Worm (Caenorhabditis elegans) whole organism, late embryonic: ENCODE measurements around the gene ZK121.2.

Experiments used
- F13H6.1 ChIP-seq: sonication (generic microtip); optimal IDR thresholded peaks from 2 replicates; lab custom pipeline; 2016; ENCODE audit warnings: missing genetic modification characterization, missing compliant biosample characterization
- K09A11.1 ChIP-seq: sonication (generic microtip); optimal IDR thresholded peaks from 2 replicates; lab custom pipeline; 2017; ENCODE audit warnings: antibody characterized with exemption, mild to moderate bottlenecking, missing genetic modification characterization, missing compliant biosample characterization; ENCODE audit not compliant: insufficient read depth
- ceh-18 ChIP-seq: sonication (generic microtip); optimal IDR thresholded peaks from 2 replicates; lab custom pipeline; 2016; ENCODE audit warnings: missing genetic modification characterization, missing compliant biosample characterization
- ceh-19 ChIP-seq: fragments of 200-800 bp; sonication (Bioruptor generic); optimal IDR thresholded peaks from 2 replicates; lab custom pipeline; 2018; ENCODE audit warnings: mild to moderate bottlenecking, missing genetic modification characterization, missing compliant biosample characterization
- ceh-2 ChIP-seq: sonication (generic microtip); optimal IDR thresholded peaks from 2 replicates; lab custom pipeline; 2016; ENCODE audit warnings: missing genotype, missing genetic modification characterization, missing compliant biosample characterization
- ceh-30 ChIP-seq: fragments of 150-350 bp; optimal IDR thresholded peaks from 2 replicates; lab custom pipeline; 2014; ENCODE audit warnings: missing biosample characterization, missing genetic modification characterization
- ceh-31 ChIP-seq: sonication (generic microtip); optimal IDR thresholded peaks from 2 replicates; lab custom pipeline; 2016; ENCODE audit warnings: missing genetic modification characterization, missing compliant biosample characterization
- ceh-34 ChIP-seq: sonication (generic microtip); optimal IDR thresholded peaks from 2 replicates; lab custom pipeline; 2016; ENCODE audit warnings: mild to moderate bottlenecking, missing genetic modification characterization, missing compliant biosample characterization
- ceh-48 ChIP-seq: sonication (generic microtip); optimal IDR thresholded peaks from 2 replicates; lab custom pipeline; 2016; ENCODE audit warnings: missing genetic modification characterization, inconsistent platforms, missing compliant biosample characterization
- ceh-9 ChIP-seq: sonication (generic microtip); optimal IDR thresholded peaks from 2 replicates; lab custom pipeline; 2016; ENCODE audit warnings: mild to moderate bottlenecking, missing genetic modification characterization, inconsistent platforms, missing compliant biosample characterization
- che-1 ChIP-seq: sonication (generic microtip); optimal IDR thresholded peaks from 2 replicates; lab custom pipeline; 2016; ENCODE audit warnings: mild to moderate bottlenecking, missing genetic modification characterization, missing compliant biosample characterization
- dmd-4 ChIP-seq: sonication (generic microtip); optimal IDR thresholded peaks from 2 replicates; lab custom pipeline; 2016; ENCODE audit warnings: borderline replicate concordance, missing genetic modification characterization, missing compliant biosample characterization
- elt-2 ChIP-seq: sonication (generic microtip); optimal IDR thresholded peaks from 2 replicates; lab custom pipeline; 2016; ENCODE audit warnings: missing genetic modification reagents, missing genetic modification characterization, missing compliant biosample characterization
- elt-4 ChIP-seq: sonication (generic microtip); optimal IDR thresholded peaks from 2 replicates; lab custom pipeline; 2016; ENCODE audit warnings: missing genetic modification characterization, missing compliant biosample characterization
- fax-1 ChIP-seq: sonication (generic microtip); optimal IDR thresholded peaks from 2 replicates; lab custom pipeline; 2016; ENCODE audit warnings: missing genotype, missing genetic modification characterization, missing compliant biosample characterization
- fkh-6 ChIP-seq: sonication (generic microtip); optimal IDR thresholded peaks from 2 replicates; lab custom pipeline; 2016; ENCODE audit warnings: missing genetic modification characterization, missing compliant biosample characterization
- hlh-13 ChIP-seq: fragments of 200-800 bp; sonication (Bioruptor generic); optimal IDR thresholded peaks from 2 replicates; lab custom pipeline; 2018; ENCODE audit warnings: mild to moderate bottlenecking, missing genetic modification characterization, missing compliant biosample characterization
- hlh-15 ChIP-seq: sonication (generic microtip); optimal IDR thresholded peaks from 2 replicates; lab custom pipeline; 2016; ENCODE audit warnings: missing genetic modification characterization, missing compliant biosample characterization
- hlh-6 ChIP-seq: sonication (generic microtip); optimal IDR thresholded peaks from 2 replicates; lab custom pipeline; 2016; ENCODE audit warnings: missing genotype, missing genetic modification characterization, missing compliant biosample characterization
- madf-2 ChIP-seq: sonication (generic microtip); optimal IDR thresholded peaks from 2 replicates; lab custom pipeline; 2017; ENCODE audit warnings: missing genetic modification characterization, missing compliant biosample characterization
- mec-3 ChIP-seq: sonication (generic microtip); optimal IDR thresholded peaks from 2 replicates; lab custom pipeline; 2016; ENCODE audit warnings: borderline replicate concordance, missing genetic modification characterization, missing compliant biosample characterization
- npax-4 ChIP-seq: sonication (generic microtip); optimal IDR thresholded peaks from 2 replicates; lab custom pipeline; 2016; ENCODE audit warnings: missing genetic modification characterization, missing compliant biosample characterization
- pag-3 ChIP-seq: sonication (generic microtip); optimal IDR thresholded peaks from 2 replicates; lab custom pipeline; 2016; ENCODE audit warnings: missing compliant biosample characterization, missing genetic modification characterization, borderline replicate concordance
- pha-2 ChIP-seq: sonication (generic microtip); optimal IDR thresholded peaks from 2 replicates; lab custom pipeline; 2017; ENCODE audit warnings: mild to moderate bottlenecking, missing genetic modification characterization, missing compliant biosample characterization
- pha-4 ChIP-seq: fragments of 150-350 bp; optimal IDR thresholded peaks from 2 replicates; lab custom pipeline; 2018; ENCODE audit warnings: missing biosample characterization, missing genetic modification reagents, missing genetic modification characterization
- pros-1 ChIP-seq: fragments of 150-350 bp; optimal IDR thresholded peaks from 2 replicates; lab custom pipeline; 2014; ENCODE audit warnings: missing biosample characterization, missing genetic modification reagents, missing genetic modification characterization
- tbx-7 ChIP-seq: sonication (generic microtip); optimal IDR thresholded peaks from 2 replicates; lab custom pipeline; 2016; ENCODE audit warnings: missing genotype, missing genetic modification characterization, missing compliant biosample characterization
- unc-3 ChIP-seq, 2 experiments: fragments of 200-800 bp in 1 of 2; sonication (Bioruptor generic) in 1 of 2; sonication (generic microtip) in 1 of 2; conservative IDR thresholded peaks in 1 of 2; optimal IDR thresholded peaks in 1 of 2; 2 replicates each; pipeline versions ENCODE4 v1.3.6 to Lab custom; 2016 to 2022; ENCODE audit warnings: missing compliant biosample characterization in 2 of 2, missing genetic modification characterization in 2 of 2, missing genetic modification reagents in 1 of 2
- unc-42 ChIP-seq: sonication (generic microtip); optimal IDR thresholded peaks from 2 replicates; lab custom pipeline; 2016; ENCODE audit warnings: missing genotype, missing genetic modification characterization, missing compliant biosample characterization
- unc-55 ChIP-seq: sonication (generic microtip); optimal IDR thresholded peaks from 2 replicates; lab custom pipeline; 2017; ENCODE audit warnings: missing biosample characterization, missing genetic modification reagents, missing genetic modification characterization
- zip-5 ChIP-seq: sonication (generic microtip); optimal IDR thresholded peaks from 2 replicates; lab custom pipeline; 2016; ENCODE audit warnings: missing genetic modification characterization, missing compliant biosample characterization

Gene ZK121.2

DNA sequence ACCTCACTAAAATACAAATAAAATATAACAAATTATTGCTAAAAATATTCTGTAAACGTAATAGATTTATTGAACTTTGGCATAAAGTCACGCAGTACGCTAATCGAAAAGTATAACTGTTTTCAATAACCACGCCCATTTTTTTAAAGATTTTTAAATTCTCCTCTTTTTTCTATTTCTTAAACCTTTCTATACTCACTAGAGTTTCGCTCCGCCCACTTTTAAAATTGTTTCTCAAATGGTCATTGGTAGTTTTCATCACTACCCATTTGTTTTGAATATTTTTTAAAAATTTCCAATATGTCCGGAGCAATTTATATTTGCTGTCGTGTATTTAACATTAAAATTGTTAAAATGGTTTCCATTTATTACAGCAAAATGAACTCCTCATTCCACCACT lies 20.4 kb downstream of the ZK121.2 start, which contains the start of gene Y32H12A.1:
Y32H12A.1 (plus strand) TSS at position 301 of the 400 bp plus-strand sequence.
- no peak for TF ChIP-seq pha-2 (tag; lab: Kevin White, UChicago)
- TF ChIP-seq fax-1 (tag; lab: Kevin White, UChicago), result no peak
- TF ChIP-seq ceh-18 (tag; lab: Kevin White, UChicago), result no peak
- no peak for TF ChIP-seq ceh-48
- no peak for TF ChIP-seq hlh-15 (tag; lab: Kevin White, UChicago)
- no peak for TF ChIP-seq tbx-7 (tag; lab: Kevin White, UChicago)
- no peak for TF ChIP-seq unc-3 (GFP tag; conservative IDR thresholded peaks at IDR 0.05; lab: Robert Waterston, UW)
- no peak for TF ChIP-seq unc-3 (tag; optimal IDR thresholded peaks at IDR 0.05; lab: Kevin White, UChicago)

DNA sequence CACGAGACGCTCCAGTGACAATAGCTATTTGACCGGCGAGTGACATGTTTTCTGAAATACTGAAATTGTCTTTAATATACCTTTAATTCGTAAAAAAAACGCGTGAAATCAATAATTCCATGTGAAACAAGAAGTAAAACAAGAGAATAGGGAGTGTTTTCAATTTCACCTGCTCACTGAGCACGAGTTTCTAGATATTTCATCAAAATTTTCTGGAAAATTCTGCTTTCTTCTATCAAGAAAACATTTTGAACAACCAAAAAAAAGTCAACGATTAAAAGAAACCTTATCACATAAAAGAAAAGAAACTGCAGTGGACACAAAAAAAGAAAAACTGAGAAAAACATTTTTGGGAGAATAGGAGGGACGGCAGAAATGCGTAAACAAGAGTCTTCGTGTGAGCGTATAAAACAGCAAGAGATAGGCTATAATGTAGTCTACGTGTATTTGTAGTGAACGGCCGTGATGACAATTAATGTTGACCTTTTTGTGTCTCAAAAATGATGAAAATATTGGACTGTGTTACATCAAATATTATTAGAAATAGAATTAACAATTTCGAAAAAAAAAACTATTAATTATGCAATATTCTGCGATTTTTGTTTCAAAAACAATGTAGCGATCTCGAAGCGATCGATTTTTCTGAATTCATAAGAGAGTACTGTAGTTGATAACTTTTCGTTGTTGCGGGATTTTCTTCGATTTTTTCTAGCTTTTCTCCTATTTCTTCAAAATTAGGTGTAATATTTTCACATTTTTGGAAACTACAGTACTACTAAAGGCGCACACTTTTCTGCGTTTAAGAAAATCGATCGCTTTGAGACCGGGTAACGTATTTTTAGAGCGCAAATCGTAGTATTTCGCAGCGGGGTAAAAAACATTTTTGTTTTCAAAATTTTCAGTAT lies 26.8 kb downstream of the ZK121.2 start, which contains the start of gene dhs-9:
dhs-9 (minus strand) TSS at position 51 of the 905 bp plus-strand sequence.
- no peak for TF ChIP-seq unc-55 (GFP tag; lab: Kevin White, UChicago)
- no peak for TF ChIP-seq ceh-18 (tag; lab: Kevin White, UChicago)
- TF ChIP-seq madf-2 (tag; lab: Kevin White, UChicago), result no peak
- no peak for TF ChIP-seq zip-5 (tag; lab: Kevin White, UChicago)
- TF ChIP-seq ceh-9 (tag; lab: Kevin White, UChicago), result no peak
- TF ChIP-seq elt-4 (tag; lab: Kevin White, UChicago), result no peak
- no peak for TF ChIP-seq elt-2 (tag; lab: Kevin White, UChicago)
- no peak for TF ChIP-seq hlh-13 (GFP tag; lab: Kevin White, UChicago)

DNA sequence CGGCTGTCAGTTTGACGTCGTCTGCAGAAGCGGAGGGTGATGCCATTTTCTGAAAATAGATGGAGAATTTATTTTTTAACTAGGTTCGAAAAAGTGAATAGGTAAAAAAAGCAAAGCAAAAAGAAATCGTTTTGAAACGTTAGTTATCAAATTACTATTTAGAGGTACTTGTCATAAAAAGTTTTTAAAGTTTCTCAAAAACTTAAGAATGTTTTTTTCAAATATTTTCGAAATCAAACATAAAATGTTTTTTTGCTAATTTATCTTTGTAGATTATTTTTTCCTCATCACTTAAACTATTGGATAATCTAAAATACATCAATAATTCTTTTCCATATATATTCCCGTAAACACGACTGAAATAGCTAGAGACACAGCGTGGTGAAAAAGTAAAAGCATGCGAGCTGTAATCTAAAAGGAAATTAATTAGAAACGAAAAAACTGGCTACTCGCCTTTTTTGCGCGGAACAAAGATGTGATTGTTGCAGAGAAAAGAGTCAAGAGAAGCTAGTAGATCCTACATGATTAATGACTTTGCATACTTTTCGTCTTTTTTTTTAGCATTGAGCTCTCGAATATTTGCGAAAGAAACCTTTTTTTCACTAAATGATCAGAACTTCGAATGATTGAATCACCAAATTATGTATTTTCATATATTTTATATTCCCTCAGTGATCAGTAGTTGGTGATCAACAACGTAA lies 29.9 kb downstream of the ZK121.2 start, which contains the start of gene szy-2:
szy-2 (minus strand) TSS at position 51 of the 701 bp plus-strand sequence.
- TF ChIP-seq ceh-34 (tag; lab: Kevin White, UChicago) (no peak), pros-1 (tag; lab: Kevin White, UChicago) (no peak), tbx-7 (tag; lab: Kevin White, UChicago) (no peak), che-1 (tag; lab: Kevin White, UChicago) (no peak), elt-2 (tag; lab: Kevin White, UChicago) (no peak), fkh-6 (tag; lab: Kevin White, UChicago) (no peak), ceh-19 (GFP tag; lab: Kevin White, UChicago) (no peak), ceh-30 (tag; lab: Kevin White, UChicago) (no peak), mec-3 (tag; lab: Kevin White, UChicago) (no peak), pag-3 (no peak), ceh-31 (tag; lab: Kevin White, UChicago) (no peak), dmd-4 (tag; lab: Kevin White, UChicago) (no peak), hlh-13 (GFP tag; lab: Kevin White, UChicago) (no peak), pha-4 (no peak), hlh-15 (tag; lab: Kevin White, UChicago) (no peak), hlh-6 (tag; lab: Kevin White, UChicago) (no peak), npax-4 (tag; lab: Kevin White, UChicago) (no peak), ceh-2 (tag; lab: Kevin White, UChicago) (no peak), pha-2 (tag; lab: Kevin White, UChicago) (no peak), F13H6.1 (tag; lab: Kevin White, UChicago) (no peak)

DNA sequence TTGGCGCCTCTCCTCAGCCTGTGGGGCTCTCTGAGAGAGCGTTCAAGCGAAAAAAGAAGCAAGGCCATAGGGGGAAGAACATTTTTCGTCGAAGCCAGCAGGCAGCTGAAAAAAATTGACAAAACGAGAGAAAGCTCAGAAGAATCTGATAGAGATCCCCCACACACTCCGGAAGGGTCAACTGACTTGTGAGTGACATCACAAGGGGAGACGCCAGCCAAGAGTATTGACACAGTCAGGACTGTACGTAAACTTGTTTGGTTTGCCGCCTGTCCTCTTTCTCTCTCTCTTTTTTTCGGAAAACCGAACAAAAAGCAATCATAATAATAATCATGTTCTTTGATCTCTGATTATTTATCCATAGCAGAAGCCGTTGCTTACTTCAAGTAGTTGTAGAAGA lies 31.4 kb downstream of the ZK121.2 start:
- no peak for TF ChIP-seq elt-2 (tag; lab: Kevin White, UChicago)
- TF ChIP-seq ceh-2 (tag; lab: Kevin White, UChicago), result no peak
- TF ChIP-seq ceh-9 (tag; lab: Kevin White, UChicago), result no peak
- TF ChIP-seq fax-1 (tag; lab: Kevin White, UChicago), result no peak
- peak; percentile 33 for TF ChIP-seq unc-42 (tag; lab: Kevin White, UChicago)
- TF ChIP-seq K09A11.1 (tag; lab: Kevin White, UChicago), result no peak
- TF ChIP-seq npax-4 (tag; lab: Kevin White, UChicago), result no peak
- peak; percentile 20 for TF ChIP-seq ceh-31 (tag; lab: Kevin White, UChicago)
